Worm (Caenorhabditis elegans) whole organism, midembryonic: ENCODE results near the gene C08G5.6.

Experiments used
- T22C8.4 ChIP-seq: fragments of 200-800 bp; sonication (Bioruptor generic); IDR thresholded peaks from 2 replicates; pipeline ENCODE4 v1.3.6; 2022; ENCODE audit warnings: missing genetic modification characterization, missing compliant biosample characterization
- cog-1 ChIP-seq: sonication (generic microtip); optimal IDR thresholded peaks from 2 replicates; lab custom pipeline; 2016; ENCODE audit warnings: missing genetic modification characterization, missing compliant biosample characterization
- flt-1 ChIP-seq: fragments of 200-800 bp; sonication (Bioruptor generic); IDR thresholded peaks from 2 replicates; pipeline ENCODE4 v1.3.6; 2022; ENCODE audit warnings: missing genetic modification characterization, missing compliant biosample characterization
- klf-2 ChIP-seq: fragments of 200-800 bp; sonication (Bioruptor generic); conservative IDR thresholded peaks from 2 replicates; pipeline ENCODE4 v1.3.6; 2022; ENCODE audit warnings: missing genetic modification reagents, missing genetic modification characterization, missing compliant biosample characterization
- med-1 ChIP-seq: sonication (generic microtip); optimal IDR thresholded peaks from 2 replicates; lab custom pipeline; 2017; ENCODE audit warnings: missing genetic modification characterization, mild to moderate bottlenecking, missing compliant biosample characterization, antibody characterized with exemption, missing genetic modification reagents; ENCODE audit not compliant: insufficient read depth
- ref-1 ChIP-seq: fragments of 200-800 bp; sonication (Bioruptor generic); conservative IDR thresholded peaks from 2 replicates; pipeline ENCODE4 v1.3.6; 2022; ENCODE audit warnings: missing genetic modification reagents, missing genetic modification characterization, missing compliant biosample characterization
- tab-1 ChIP-seq: fragments of 200-800 bp; sonication (Bioruptor generic); IDR thresholded peaks from 2 replicates; pipeline ENCODE4 v1.3.6; 2022; ENCODE audit warnings: missing genetic modification characterization, missing compliant biosample characterization
- ztf-23 ChIP-seq: fragments of 200-800 bp; sonication (Bioruptor generic); IDR thresholded peaks from 2 replicates; pipeline ENCODE4 v1.3.6; 2022; ENCODE audit warnings: missing genetic modification reagents, missing genetic modification characterization, missing compliant biosample characterization
- ztf-29 ChIP-seq: fragments of 200-800 bp; sonication (Bioruptor generic); IDR thresholded peaks from 2 replicates; pipeline ENCODE4 v1.3.6; 2022; ENCODE audit warnings: missing genetic modification reagents, missing genetic modification characterization, missing compliant biosample characterization

The C08G5.6 gene

DNA sequence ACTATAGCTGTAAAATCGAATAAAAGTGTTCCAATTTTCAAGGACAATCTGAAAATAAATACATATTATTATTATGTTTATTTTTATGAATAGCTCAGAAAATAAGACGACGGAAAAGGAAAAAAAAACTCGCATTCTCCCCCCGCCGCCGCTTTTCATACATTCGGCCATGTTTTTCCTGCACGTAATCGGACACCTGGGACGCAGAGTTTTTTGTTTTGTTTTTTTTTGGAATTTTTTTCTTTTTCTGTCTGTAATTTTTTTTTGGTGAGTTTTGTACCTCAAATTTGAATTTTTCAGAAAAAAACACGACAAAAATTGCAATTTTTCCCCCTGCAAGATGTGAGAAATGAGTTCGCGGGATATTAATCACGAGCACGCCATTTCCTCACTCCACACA, at the start of gene C08G5.6:
TSS of gene C08G5.6 (plus strand) at position 301 of the 400 bp plus-strand sequence.
- TF ChIP-seq cog-1 (tag; lab: Kevin White, UChicago) = no peak
- no peak for TF ChIP-seq flt-1 (GFP tag; lab: Robert Waterston, UW)

DNA sequence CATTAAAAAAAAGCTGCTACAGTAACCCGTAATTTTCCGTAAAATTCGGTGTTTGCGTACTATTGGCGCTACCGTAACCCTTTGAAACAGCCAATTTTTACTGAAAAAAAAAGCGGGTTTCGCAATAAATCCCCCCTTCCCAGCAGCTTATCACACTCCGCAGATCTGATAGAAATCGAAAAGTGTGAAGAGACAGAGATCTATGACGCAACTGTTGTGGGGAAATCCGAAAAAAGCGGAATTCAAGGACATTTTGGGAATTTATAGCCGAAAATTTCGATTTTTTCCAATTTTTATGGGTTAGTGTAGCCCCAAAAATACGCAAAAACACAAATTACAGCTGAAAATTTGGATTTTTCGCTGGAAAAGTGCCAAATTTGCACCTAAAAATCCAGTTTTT, 48.4 kb upstream of the C08G5.6 start:
- TF ChIP-seq tab-1 (no peak), ztf-29 (GFP tag; lab: Robert Waterston, UW) (no peak), flt-1 (GFP tag; lab: Robert Waterston, UW) (no peak), cog-1 (tag; lab: Kevin White, UChicago) (no peak), T22C8.4 (no peak), ref-1 (GFP tag; lab: Robert Waterston, UW) (no peak), klf-2 (GFP tag; lab: Robert Waterston, UW) (no peak), ztf-23 (GFP tag; lab: Robert Waterston, UW) (no peak), med-1 (no peak)

DNA sequence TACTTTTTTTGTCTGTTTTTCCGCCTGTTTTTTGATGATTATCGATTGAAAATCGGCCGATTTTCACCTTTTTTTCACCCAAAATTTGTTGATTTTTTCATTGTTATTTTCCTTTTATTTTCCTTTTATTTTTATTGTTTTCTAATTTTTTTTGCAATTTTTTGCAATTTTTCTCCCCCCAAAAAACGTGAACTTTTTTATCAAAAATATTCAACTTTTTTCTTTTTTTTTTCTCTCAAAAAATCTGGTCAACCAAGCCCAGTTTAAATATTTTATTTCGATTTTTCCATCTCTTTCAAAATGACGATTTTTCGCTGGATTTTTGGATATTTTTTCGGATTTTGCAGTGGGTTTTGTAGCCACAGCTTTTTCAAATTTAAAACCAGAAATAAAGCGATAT, 46.9 kb upstream of the C08G5.6 start, which contains the start of gene rfip-2:
TSS of gene rfip-2 (plus strand) at position 301 of the 400 bp plus-strand sequence.
- no peak for TF ChIP-seq flt-1 (GFP tag; lab: Robert Waterston, UW)
- no peak for TF ChIP-seq med-1
- no peak for TF ChIP-seq cog-1 (tag; lab: Kevin White, UChicago)
- no peak for TF ChIP-seq tab-1
- no peak for TF ChIP-seq klf-2 (GFP tag; lab: Robert Waterston, UW)
- no peak for TF ChIP-seq ztf-29 (GFP tag; lab: Robert Waterston, UW)
- TF ChIP-seq ref-1 (GFP tag; lab: Robert Waterston, UW) = no peak
- no peak for TF ChIP-seq ztf-23 (GFP tag; lab: Robert Waterston, UW)
- TF ChIP-seq T22C8.4 = no peak

DNA sequence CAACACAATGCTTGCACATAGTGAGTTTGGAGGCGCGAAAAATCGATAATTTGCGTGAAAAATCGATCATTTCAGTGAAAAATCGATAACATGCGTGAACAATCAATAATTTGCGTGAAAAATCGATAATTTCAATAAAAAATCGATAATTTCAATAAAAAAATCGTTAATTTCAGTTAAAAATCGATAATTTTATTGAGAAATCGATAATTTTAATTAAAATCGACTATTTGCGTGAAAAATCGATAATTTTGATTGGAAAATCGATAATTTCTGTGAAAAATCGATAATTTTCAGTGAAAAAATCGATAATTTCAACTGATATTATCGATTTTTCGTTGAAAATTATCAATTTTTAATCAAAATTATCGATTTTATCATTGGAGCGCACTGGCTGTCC, 46.3 kb upstream of the C08G5.6 start:
- no peak for TF ChIP-seq ztf-29 (GFP tag; lab: Robert Waterston, UW)
- TF ChIP-seq ztf-23 (GFP tag; lab: Robert Waterston, UW) = no peak
- no peak for TF ChIP-seq tab-1
- TF ChIP-seq T22C8.4 = peak; percentile 93

DNA sequence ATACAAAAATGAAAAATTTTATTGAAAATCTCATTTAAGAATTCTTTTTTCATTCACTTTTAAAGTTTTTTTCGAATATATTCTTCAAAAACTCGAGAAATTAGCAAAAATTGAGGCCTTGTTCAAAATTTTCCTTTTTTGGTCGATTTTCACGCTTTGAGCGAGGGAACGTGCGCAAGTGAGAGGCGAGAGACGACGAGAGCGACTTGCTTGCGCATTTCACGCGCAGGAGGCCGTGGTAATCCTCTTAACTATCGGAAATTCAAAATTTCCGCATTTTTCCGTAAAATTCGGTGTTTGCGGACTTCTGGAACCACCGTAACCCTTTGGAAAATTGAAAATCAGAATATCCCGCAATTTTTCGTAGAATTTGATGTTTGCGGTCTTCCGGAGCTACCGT, 40.4 kb upstream of the C08G5.6 start:
- TF ChIP-seq T22C8.4 = no peak
- 0 out of 2 replicates have a peak, but pooled peaks have one; percentile 9 for TF ChIP-seq tab-1

DNA sequence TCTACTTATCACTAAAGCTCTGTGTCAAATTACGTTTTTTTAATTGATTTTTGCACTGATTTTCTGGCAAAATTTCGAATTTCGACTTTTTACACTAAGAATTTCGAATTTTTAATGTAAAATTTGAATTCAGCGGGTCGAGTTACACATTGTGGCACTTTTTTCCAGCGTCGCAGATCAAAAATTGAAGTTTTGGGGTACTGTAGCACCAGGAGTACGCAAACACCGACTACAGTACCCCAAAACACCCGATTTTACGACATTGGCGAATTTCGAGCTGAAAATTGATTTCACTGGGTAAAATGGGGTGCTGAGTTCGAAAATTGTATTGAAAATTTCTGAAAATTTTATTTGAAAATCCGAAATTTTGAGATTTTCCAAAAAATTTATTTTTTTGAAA, 38.0 kb upstream of the C08G5.6 start:
- TF ChIP-seq tab-1 (no peak), ref-1 (GFP tag; lab: Robert Waterston, UW) (no peak), klf-2 (GFP tag; lab: Robert Waterston, UW) (no peak), flt-1 (GFP tag; lab: Robert Waterston, UW) (no peak), ztf-29 (GFP tag; lab: Robert Waterston, UW) (no peak), med-1 (no peak), cog-1 (tag; lab: Kevin White, UChicago) (no peak), T22C8.4 (no peak), ztf-23 (GFP tag; lab: Robert Waterston, UW) (no peak)

DNA sequence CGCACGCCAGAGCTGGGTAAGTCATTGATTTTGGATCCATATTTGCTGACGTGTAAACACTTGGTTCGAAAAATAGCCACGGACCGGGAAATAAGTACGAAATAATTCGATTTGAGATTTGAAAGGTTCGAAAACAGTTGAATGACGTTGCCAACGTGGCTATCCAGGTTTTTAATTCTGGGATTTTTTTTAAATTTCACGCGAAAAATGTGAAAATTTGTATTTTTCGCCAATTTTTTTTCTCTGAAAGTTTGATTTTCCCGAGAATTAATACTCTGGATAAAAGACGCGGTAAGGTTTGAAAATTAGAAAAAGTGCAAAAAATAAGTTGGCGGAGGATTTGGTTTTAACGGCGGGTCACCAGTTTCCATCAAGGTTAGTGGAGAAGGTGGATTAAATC, 29.5 kb upstream of the C08G5.6 start, which contains the start of gene fbxc-48:
TSS of gene fbxc-48 (minus strand) at position 101 of the 400 bp plus-strand sequence.
- no peak for TF ChIP-seq tab-1
- TF ChIP-seq cog-1 (tag; lab: Kevin White, UChicago) = no peak
- TF ChIP-seq flt-1 (GFP tag; lab: Robert Waterston, UW) = no peak
- no peak for TF ChIP-seq med-1
- no peak for TF ChIP-seq T22C8.4
- TF ChIP-seq klf-2 (GFP tag; lab: Robert Waterston, UW) = no peak
- no peak for TF ChIP-seq ref-1 (GFP tag; lab: Robert Waterston, UW)
- no peak for TF ChIP-seq ztf-23 (GFP tag; lab: Robert Waterston, UW)
- TF ChIP-seq ztf-29 (GFP tag; lab: Robert Waterston, UW) = no peak

DNA sequence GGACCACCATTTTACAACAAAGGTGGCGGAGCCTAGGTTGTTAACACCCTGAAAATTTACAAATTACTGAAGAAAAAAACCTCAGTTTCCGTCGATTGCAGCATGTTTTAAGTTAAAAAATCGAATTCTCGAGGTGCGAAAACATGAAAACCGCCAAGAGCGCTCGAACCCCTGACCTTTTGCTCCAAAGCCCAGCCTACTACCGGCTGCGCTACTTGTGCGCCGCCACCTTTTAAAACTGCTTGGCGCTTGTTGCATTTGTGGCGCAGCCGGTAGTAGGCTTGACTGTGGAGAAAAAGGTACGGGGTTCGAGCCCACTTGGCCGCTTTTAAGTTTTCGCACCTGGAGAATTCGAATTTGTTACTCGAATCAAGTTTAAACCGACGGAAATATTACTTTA, 20.2 kb upstream of the C08G5.6 start, which contains the start of gene snt-6:
TSS of gene snt-6 (minus strand) at position 58 of the 400 bp plus-strand sequence.
- no peak for TF ChIP-seq T22C8.4
- no peak for TF ChIP-seq klf-2 (GFP tag; lab: Robert Waterston, UW)
- TF ChIP-seq flt-1 (GFP tag; lab: Robert Waterston, UW) = no peak
- no peak for TF ChIP-seq ref-1 (GFP tag; lab: Robert Waterston, UW)
- no peak for TF ChIP-seq med-1
- no peak for TF ChIP-seq ztf-23 (GFP tag; lab: Robert Waterston, UW)
- TF ChIP-seq tab-1 = no peak
- TF ChIP-seq ztf-29 (GFP tag; lab: Robert Waterston, UW) = no peak
- TF ChIP-seq cog-1 (tag; lab: Kevin White, UChicago) = no peak

DNA sequence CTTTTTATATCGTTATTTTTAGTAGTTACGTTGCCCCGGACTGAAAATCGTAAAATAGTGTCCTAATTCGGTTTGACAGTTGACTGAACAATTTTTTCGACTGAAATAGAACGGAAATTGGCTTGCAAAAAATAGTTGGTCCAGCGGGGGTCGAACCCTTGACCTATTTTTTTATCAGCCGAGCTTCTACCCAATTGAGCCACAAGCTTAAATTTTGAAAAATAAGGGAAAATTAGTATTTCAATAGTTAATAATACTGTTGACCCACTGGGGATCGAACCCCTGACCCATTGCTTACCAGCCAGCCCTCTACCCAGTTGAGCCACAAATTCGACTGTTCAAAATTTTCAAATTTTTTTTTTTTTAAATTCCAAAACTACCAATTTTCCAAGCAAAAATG, 18.5 kb upstream of the C08G5.6 start:
- TF ChIP-seq cog-1 (tag; lab: Kevin White, UChicago) = no peak
- no peak for TF ChIP-seq flt-1 (GFP tag; lab: Robert Waterston, UW)
- TF ChIP-seq tab-1 = no peak
- no peak for TF ChIP-seq T22C8.4
- no peak for TF ChIP-seq ztf-23 (GFP tag; lab: Robert Waterston, UW)
- no peak for TF ChIP-seq klf-2 (GFP tag; lab: Robert Waterston, UW)
- TF ChIP-seq med-1 = no peak
- no peak for TF ChIP-seq ztf-29 (GFP tag; lab: Robert Waterston, UW)
- TF ChIP-seq ref-1 (GFP tag; lab: Robert Waterston, UW) = no peak

DNA sequence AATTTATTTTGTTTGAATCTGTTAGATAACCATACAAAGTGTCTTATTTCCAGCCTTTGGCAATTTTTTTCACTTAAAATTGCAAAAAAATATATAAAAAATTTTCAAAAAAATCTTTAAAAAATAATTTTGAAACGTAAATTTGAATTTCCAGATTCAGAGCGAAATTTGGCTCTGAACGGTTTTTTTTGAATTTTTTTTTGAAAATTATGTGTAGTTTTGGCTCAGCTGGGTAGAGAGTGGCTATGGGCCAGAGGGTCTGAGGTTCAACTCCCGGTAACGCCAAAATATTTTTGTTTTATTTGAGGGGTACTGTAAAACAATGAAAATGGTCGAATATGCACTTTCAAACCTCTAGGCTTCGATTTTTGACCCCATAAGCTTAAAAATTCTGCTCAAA, 16.9 kb upstream of the C08G5.6 start:
- TF ChIP-seq ztf-23 (GFP tag; lab: Robert Waterston, UW) (no peak), med-1 (no peak), tab-1 (no peak), T22C8.4 (no peak), ztf-29 (GFP tag; lab: Robert Waterston, UW) (no peak), klf-2 (GFP tag; lab: Robert Waterston, UW) (no peak), flt-1 (GFP tag; lab: Robert Waterston, UW) (no peak), ref-1 (GFP tag; lab: Robert Waterston, UW) (no peak), cog-1 (tag; lab: Kevin White, UChicago) (no peak)
